Worm (Caenorhabditis elegans) whole organism, L4 larva: ENCODE measurements around the gene F13D12.5.

Experiments used
- F26F4.8 ChIP-seq: fragments of 200-800 bp; sonication (Bioruptor generic); conservative IDR thresholded peaks from 2 replicates; pipeline ENCODE4 v1.3.6; 2022; ENCODE audit warnings: missing genetic modification characterization, missing compliant biosample characterization
- ZK546.5 ChIP-seq, 2 experiments: sonication (generic microtip); optimal IDR thresholded peaks; 2 replicates each; lab custom pipeline; 2017; ENCODE audit warnings: missing biosample characterization in 2 of 2, missing genetic modification characterization in 2 of 2
- aly-2 ChIP-seq: sonication (generic microtip); optimal IDR thresholded peaks from 2 replicates; lab custom pipeline; 2018; ENCODE audit warnings: missing biosample characterization, missing genetic modification characterization
- daf-16 ChIP-seq, 3 experiments: sonication (generic microtip); optimal IDR thresholded peaks; 2 replicates each; lab custom pipeline; 2016 to 2017; ENCODE audit warnings: missing genetic modification characterization in 3 of 3, missing genetic modification reagents in 3 of 3, mild to moderate bottlenecking in 2 of 3, missing compliant biosample characterization in 2 of 3, missing biosample characterization in 1 of 3, moderate library complexity in 1 of 3
- dpl-1 ChIP-seq: fragments of 150-350 bp; optimal IDR thresholded peaks from 2 replicates; lab custom pipeline; 2014; ENCODE audit warnings: missing biosample characterization, missing genetic modification reagents, missing genetic modification characterization
- duxl-1 ChIP-seq: sonication (generic microtip); optimal IDR thresholded peaks from 2 replicates; lab custom pipeline; 2016; ENCODE audit warnings: mild to moderate bottlenecking, missing genetic modification characterization, moderate library complexity, missing compliant biosample characterization; ENCODE audit not compliant: poor library complexity
- fkh-10 ChIP-seq: fragments of 150-350 bp; optimal IDR thresholded peaks from 2 replicates; lab custom pipeline; 2014; ENCODE audit warnings: missing biosample characterization, missing genetic modification reagents, missing genetic modification characterization
- hlh-30 ChIP-seq: sonication (generic microtip); optimal IDR thresholded peaks from 2 replicates; lab custom pipeline; 2017; ENCODE audit warnings: antibody characterized with exemption, mild to moderate bottlenecking, missing genetic modification characterization, missing compliant biosample characterization; ENCODE audit not compliant: insufficient read depth
- lim-7 ChIP-seq: fragments of 200-800 bp; sonication (Bioruptor generic); IDR thresholded peaks from 2 replicates; pipeline ENCODE4 v1.3.6; 2022; ENCODE audit warnings: missing genetic modification characterization, missing compliant biosample characterization
- lin-1 ChIP-seq: fragments of 200-800 bp; sonication (Bioruptor generic); IDR thresholded peaks from 2 replicates; pipeline ENCODE4 v1.3.6; 2022; ENCODE audit warnings: missing genetic modification reagents, missing genetic modification characterization, missing compliant biosample characterization
- lsy-2 ChIP-seq, 2 experiments: fragments of 150-350 bp in 1 of 2; sonication (generic microtip) in 1 of 2; optimal IDR thresholded peaks; 2 replicates each; lab custom pipeline; 2014 to 2017; ENCODE audit warnings: missing biosample characterization in 2 of 2, missing genetic modification characterization in 2 of 2
- spr-3 ChIP-seq: fragments of 200-800 bp; sonication (Bioruptor generic); optimal IDR thresholded peaks from 2 replicates; lab custom pipeline; 2018; ENCODE audit warnings: mild to moderate bottlenecking, missing genetic modification characterization, missing compliant biosample characterization

DNA sequence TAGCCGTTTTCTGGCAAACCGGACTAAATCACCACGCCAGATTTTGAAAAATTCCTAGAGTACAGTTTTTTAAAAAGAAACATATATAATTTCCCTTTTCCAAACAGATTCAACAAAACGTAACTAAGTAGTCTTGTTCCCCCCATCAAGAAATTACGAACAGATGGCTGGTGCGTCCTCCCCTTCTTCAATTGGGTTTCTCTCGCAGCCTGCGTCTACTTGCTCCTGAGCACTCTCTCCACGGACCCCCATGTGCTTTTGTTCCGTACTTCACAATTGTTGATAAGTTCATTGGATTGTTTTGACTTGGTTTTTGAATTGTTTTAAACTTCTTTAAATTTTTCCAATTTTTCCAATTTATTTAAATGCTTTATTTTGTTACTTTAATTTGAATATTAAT, 38.6 kb upstream of the F13D12.5 start:
- TF ChIP-seq lim-7 (GFP tag; lab: Robert Waterston, UW) (no peak), duxl-1 (no peak), fkh-10 (GFP tag; lab: Kevin White, UChicago) (no peak), ZK546.5 (tag; optimal IDR thresholded peaks at IDR 0.05; lab: Kevin White, UChicago) (no peak), daf-16 (GFP tag; optimal IDR thresholded peaks at IDR 0.05; lab: Kevin White, UChicago) (no peak), daf-16 (tag; optimal IDR thresholded peaks at IDR 0.05; lab: Kevin White, UChicago) (no peak), lin-1 (GFP tag; lab: Robert Waterston, UW) (no peak), lsy-2 (tag; optimal IDR thresholded peaks at IDR 0.05; lab: Kevin White, UChicago) (no peak), hlh-30 (peak; percentile 40), spr-3 (no peak), aly-2 (tag; lab: Kevin White, UChicago) (no peak), dpl-1 (GFP tag; lab: Kevin White, UChicago) (no peak), F26F4.8 (GFP tag; lab: Robert Waterston, UW) (no peak)
